Worm (Caenorhabditis elegans) whole organism, L4 larva: Measurements from ENCODE around the gene ppgn-1.

Source experiments
- F37D6.2 ChIP-seq: sonication (generic microtip); optimal IDR thresholded peaks from 2 replicates; lab custom pipeline; 2016; ENCODE audit warnings: mild to moderate bottlenecking, missing genetic modification characterization, missing compliant biosample characterization
- R02D3.7 ChIP-seq: fragments of 150-350 bp; sonication (generic microtip); optimal IDR thresholded peaks from 3 replicates; lab custom pipeline; 2014; ENCODE audit warnings: missing biosample characterization, missing genetic modification characterization
- T20F7.1 ChIP-seq: fragments of 200-800 bp; sonication (Bioruptor generic); optimal IDR thresholded peaks from 2 replicates; lab custom pipeline; 2018; ENCODE audit warnings: mild to moderate bottlenecking, missing genetic modification characterization, missing compliant biosample characterization
- Y105C5A.15 ChIP-seq: fragments of 200-800 bp; sonication (Bioruptor generic); IDR thresholded peaks from 2 replicates; pipeline ENCODE4 v1.3.6; 2022; ENCODE audit warnings: missing genetic modification characterization, missing compliant biosample characterization
- Y5F2A.4 ChIP-seq: fragments of 200-800 bp; sonication (Bioruptor generic); optimal IDR thresholded peaks from 2 replicates; lab custom pipeline; 2018; ENCODE audit warnings: mild to moderate bottlenecking, missing genetic modification characterization, missing compliant biosample characterization
- Y75B8A.6 ChIP-seq: fragments of 200-800 bp; sonication (Bioruptor generic); IDR thresholded peaks from 2 replicates; pipeline ENCODE4 v1.3.6; 2022; ENCODE audit warnings: missing genetic modification reagents, missing genetic modification characterization, missing compliant biosample characterization
- ZK337.2 ChIP-seq: fragments of 200-800 bp; sonication (Bioruptor generic); IDR thresholded peaks from 2 replicates; pipeline ENCODE4 v1.3.6; 2022; ENCODE audit warnings: missing genetic modification reagents, missing genetic modification characterization, missing compliant biosample characterization
- ama-1 ChIP-seq: fragments of 150-350 bp; optimal IDR thresholded peaks from 2 replicates; lab custom pipeline; 2014; ENCODE audit warnings: inconsistent platforms, mixed read lengths
- ceh-20 ChIP-seq: fragments of 200-800 bp; sonication (Bioruptor generic); IDR thresholded peaks from 2 replicates; pipeline ENCODE4 v1.3.6; 2022; ENCODE audit warnings: missing genetic modification reagents, missing genetic modification characterization, missing compliant biosample characterization
- ceh-44 ChIP-seq: fragments of 200-800 bp; sonication (Bioruptor generic); IDR thresholded peaks from 2 replicates; pipeline ENCODE4 v1.3.6; 2022; ENCODE audit warnings: missing genetic modification reagents, missing genetic modification characterization, missing compliant biosample characterization
- ceh-62 ChIP-seq: sonication (generic microtip); optimal IDR thresholded peaks from 2 replicates; lab custom pipeline; 2017; ENCODE audit warnings: missing biosample characterization, missing genetic modification characterization
- cey-2 ChIP-seq: sonication (generic microtip); optimal IDR thresholded peaks from 3 replicates; lab custom pipeline; 2017; ENCODE audit warnings: missing genetic modification characterization, mild to moderate bottlenecking, missing compliant biosample characterization, antibody characterized with exemption, borderline replicate concordance; ENCODE audit not compliant: insufficient read depth
- daf-19 ChIP-seq: fragments of 200-800 bp; sonication (Bioruptor generic); conservative IDR thresholded peaks from 2 replicates; pipeline ENCODE4 v1.3.6; 2022; ENCODE audit warnings: missing genetic modification characterization, missing compliant biosample characterization
- dmd-6 ChIP-seq: fragments of 200-800 bp; sonication (Bioruptor generic); IDR thresholded peaks from 2 replicates; pipeline ENCODE4 v1.3.6; 2022; ENCODE audit warnings: missing genetic modification reagents, missing genetic modification characterization, missing compliant biosample characterization
- duxl-1 ChIP-seq: sonication (generic microtip); optimal IDR thresholded peaks from 2 replicates; lab custom pipeline; 2016; ENCODE audit warnings: mild to moderate bottlenecking, missing genetic modification characterization, moderate library complexity, missing compliant biosample characterization; ENCODE audit not compliant: poor library complexity
- dve-1 ChIP-seq: sonication (generic microtip); optimal IDR thresholded peaks from 2 replicates; lab custom pipeline; 2017; ENCODE audit warnings: antibody characterized with exemption, mild to moderate bottlenecking, missing genetic modification characterization, missing compliant biosample characterization; ENCODE audit not compliant: insufficient read depth
- egl-27 ChIP-seq: sonication (generic microtip); optimal IDR thresholded peaks from 3 replicates; lab custom pipeline; 2017; ENCODE audit warnings: missing biosample characterization, missing genetic modification reagents, missing genetic modification characterization
- hlh-11 ChIP-seq: fragments of 200-800 bp; sonication (Bioruptor generic); optimal IDR thresholded peaks from 2 replicates; lab custom pipeline; 2018; ENCODE audit warnings: mild to moderate bottlenecking, missing genetic modification characterization, missing compliant biosample characterization
- lin-1 ChIP-seq: fragments of 200-800 bp; sonication (Bioruptor generic); IDR thresholded peaks from 2 replicates; pipeline ENCODE4 v1.3.6; 2022; ENCODE audit warnings: missing genetic modification reagents, missing genetic modification characterization, missing compliant biosample characterization
- lin-15B ChIP-seq: fragments of 150-350 bp; sonication (generic microtip); optimal IDR thresholded peaks from 3 replicates; lab custom pipeline; 2014; ENCODE audit warnings: missing biosample characterization, missing genetic modification characterization
- mdt-29 ChIP-seq: fragments of 200-800 bp; sonication (Bioruptor generic); IDR thresholded peaks from 2 replicates; pipeline ENCODE4 v1.3.6; 2022; ENCODE audit warnings: missing genetic modification reagents, missing genetic modification characterization, missing compliant biosample characterization
- mep-1 ChIP-seq: fragments of 150-350 bp; sonication (generic microtip); optimal IDR thresholded peaks from 3 replicates; lab custom pipeline; 2014; ENCODE audit warnings: missing biosample characterization, missing genetic modification characterization
- mxl-2 ChIP-seq: fragments of 200-800 bp; sonication (Bioruptor generic); conservative IDR thresholded peaks from 2 replicates; pipeline ENCODE4 v1.3.6; 2022; ENCODE audit warnings: missing genetic modification reagents, missing genetic modification characterization, missing compliant biosample characterization
- nhr-111 ChIP-seq: fragments of 200-800 bp; sonication (Bioruptor generic); optimal IDR thresholded peaks from 2 replicates; lab custom pipeline; 2018; ENCODE audit warnings: mild to moderate bottlenecking, missing genetic modification characterization, missing compliant biosample characterization
- nhr-25 ChIP-seq: sonication (generic microtip); optimal IDR thresholded peaks from 2 replicates; lab custom pipeline; 2017; ENCODE audit warnings: missing genetic modification characterization, mild to moderate bottlenecking, missing compliant biosample characterization, antibody characterized with exemption, moderate library complexity, borderline replicate concordance; ENCODE audit not compliant: insufficient read depth
- nhr-48 ChIP-seq: sonication (generic microtip); optimal IDR thresholded peaks from 2 replicates; lab custom pipeline; 2016; ENCODE audit warnings: mild to moderate bottlenecking, missing genetic modification characterization, missing compliant biosample characterization
- nhr-6 ChIP-seq: fragments of 150-350 bp; optimal IDR thresholded peaks from 2 replicates; lab custom pipeline; 2014; ENCODE audit warnings: missing biosample characterization, missing genetic modification characterization
- pha-4 ChIP-seq, 2 experiments: fragments of 150-350 bp in 1 of 2; fragments of 200-800 bp in 1 of 2; sonication (Bioruptor generic) in 1 of 2; IDR thresholded peaks in 1 of 2; optimal IDR thresholded peaks in 1 of 2; 2 replicates each; pipeline versions ENCODE4 v1.3.6 to Lab custom; 2014 to 2022; ENCODE audit warnings: missing genetic modification characterization in 2 of 2, missing genetic modification reagents in 2 of 2, missing biosample characterization in 1 of 2, missing compliant biosample characterization in 1 of 2
- php-3 ChIP-seq: fragments of 200-800 bp; sonication (Bioruptor generic); IDR thresholded peaks from 2 replicates; pipeline ENCODE4 v1.3.6; 2022; ENCODE audit warnings: missing genetic modification reagents, missing genetic modification characterization, missing compliant biosample characterization
- rbr-2 ChIP-seq: sonication (generic microtip); optimal IDR thresholded peaks from 2 replicates; lab custom pipeline; 2016; ENCODE audit warnings: missing genotype, missing genetic modification characterization, missing compliant biosample characterization
- set-16 ChIP-seq: fragments of 200-800 bp; sonication (Bioruptor generic); IDR thresholded peaks from 2 replicates; pipeline ENCODE4 v1.3.6; 2022; ENCODE audit warnings: missing genetic modification reagents, missing genetic modification characterization, missing compliant biosample characterization
- snpc-1.2 ChIP-seq: fragments of 200-800 bp; sonication (Bioruptor generic); IDR thresholded peaks from 2 replicates; pipeline ENCODE4 v1.3.6; 2022; ENCODE audit warnings: missing genetic modification reagents, missing genetic modification characterization, missing compliant biosample characterization
- tag-97 ChIP-seq: fragments of 200-800 bp; sonication (Bioruptor generic); IDR thresholded peaks from 2 replicates; pipeline ENCODE4 v1.3.6; 2022; ENCODE audit warnings: missing genetic modification characterization, missing compliant biosample characterization
- zfp-2 ChIP-seq: sonication (generic microtip); optimal IDR thresholded peaks from 2 replicates; lab custom pipeline; 2016; ENCODE audit warnings: mild to moderate bottlenecking, missing genetic modification characterization, missing compliant biosample characterization
- zip-11 ChIP-seq: fragments of 200-800 bp; sonication (Bioruptor generic); IDR thresholded peaks from 2 replicates; pipeline ENCODE4 v1.3.6; 2022; ENCODE audit warnings: missing genetic modification characterization, missing compliant biosample characterization
- ztf-11 ChIP-seq: fragments of 150-350 bp; optimal IDR thresholded peaks from 2 replicates; lab custom pipeline; 2014; ENCODE audit warnings: missing biosample characterization, missing genetic modification characterization

The ppgn-1 gene

DNA sequence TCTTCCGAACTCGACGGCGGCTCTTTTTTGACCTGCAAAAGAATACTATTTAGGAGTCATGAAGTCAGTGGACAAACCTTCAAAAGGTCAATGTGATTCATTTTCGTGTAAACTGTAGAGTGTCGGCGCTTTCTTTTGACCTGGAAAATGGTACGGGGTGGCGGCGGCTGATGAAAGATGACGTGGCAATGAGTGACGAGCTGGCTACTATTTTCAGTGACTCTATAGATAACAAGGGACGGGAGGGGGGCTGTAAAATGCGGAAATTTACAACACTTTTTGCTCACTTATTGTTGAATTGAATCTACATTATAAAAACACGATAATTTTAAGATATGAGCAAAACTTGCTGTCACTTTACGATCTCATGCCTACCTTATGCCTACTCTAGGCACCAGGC lies 48.5 kb downstream of the ppgn-1 start, which contains the start of gene lin-1:
TSS of gene lin-1 (minus strand) at position 101 of the 400 bp plus-strand sequence.
- TF ChIP-seq snpc-1.2 (GFP tag; lab: Robert Waterston, UW), result no peak
- TF ChIP-seq ZK337.2 (GFP tag; lab: Robert Waterston, UW), result no peak
- TF ChIP-seq R02D3.7 (tag; lab: Kevin White, UChicago), result no peak
- no peak for TF ChIP-seq ceh-20 (GFP tag; lab: Robert Waterston, UW)
- no peak for TF ChIP-seq nhr-48 (tag; lab: Kevin White, UChicago)
- TF ChIP-seq lin-1 (GFP tag; lab: Robert Waterston, UW), result no peak
- TF ChIP-seq mxl-2 (GFP tag; lab: Robert Waterston, UW), result no peak
- TF ChIP-seq php-3 (GFP tag; lab: Robert Waterston, UW), result no peak
- TF ChIP-seq rbr-2 (tag; lab: Kevin White, UChicago), result no peak
- no peak for TF ChIP-seq ztf-11 (tag; lab: Kevin White, UChicago)
- TF ChIP-seq daf-19 (GFP tag; lab: Robert Waterston, UW), result no peak
- TF ChIP-seq tag-97 (GFP tag; lab: Robert Waterston, UW), result no peak
- TF ChIP-seq duxl-1 (tag; lab: Kevin White, UChicago), result no peak
- TF ChIP-seq T20F7.1 (GFP tag; lab: Kevin White, UChicago), result no peak
- TF ChIP-seq dmd-6 (GFP tag; lab: Robert Waterston, UW), result no peak
- TF ChIP-seq Y5F2A.4, result no peak
- no peak for TF ChIP-seq ceh-62 (tag; lab: Kevin White, UChicago)
- no peak for TF ChIP-seq ama-1
- no peak for TF ChIP-seq pha-4 (GFP tag; IDR thresholded peaks at IDR 0.05; lab: Robert Waterston, UW)
- TF ChIP-seq pha-4 (tag; optimal IDR thresholded peaks at IDR 0.05; lab: Kevin White, UChicago), result no peak

DNA sequence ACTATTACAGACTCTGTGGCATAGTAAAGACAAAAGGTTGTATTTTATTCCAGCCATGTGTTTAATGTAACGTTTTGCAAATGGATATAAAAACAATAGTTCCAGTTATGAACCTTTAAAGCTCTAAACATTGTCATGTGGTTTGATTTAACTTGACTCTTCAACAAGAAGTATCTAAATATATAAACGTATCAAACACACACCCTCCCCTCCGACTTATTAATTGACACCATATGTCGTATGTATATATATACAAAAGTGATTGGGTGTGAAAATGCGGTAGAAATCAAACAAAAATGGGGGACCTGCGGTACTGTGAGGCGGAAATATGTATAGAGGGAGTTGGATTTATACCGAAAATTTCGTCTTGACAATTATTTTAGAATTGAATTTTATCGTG lies 50.3 kb downstream of the ppgn-1 start:
- TF ChIP-seq ceh-62 (tag; lab: Kevin White, UChicago), result no peak
- no peak for TF ChIP-seq F37D6.2
- TF ChIP-seq nhr-111, result no peak
- no peak for TF ChIP-seq ama-1
- TF ChIP-seq snpc-1.2 (GFP tag; lab: Robert Waterston, UW), result no peak
- TF ChIP-seq lin-15B (tag; lab: Kevin White, UChicago), result no peak
- TF ChIP-seq R02D3.7 (tag; lab: Kevin White, UChicago), result no peak
- no peak for TF ChIP-seq zip-11 (GFP tag; lab: Robert Waterston, UW)
- no peak for TF ChIP-seq daf-19 (GFP tag; lab: Robert Waterston, UW)
- TF ChIP-seq egl-27 (tag; lab: Kevin White, UChicago), result no peak
- no peak for TF ChIP-seq Y105C5A.15 (GFP tag; lab: Robert Waterston, UW)
- TF ChIP-seq mep-1, result no peak
- no peak for TF ChIP-seq ceh-44 (GFP tag; lab: Robert Waterston, UW)
- TF ChIP-seq duxl-1 (tag; lab: Kevin White, UChicago), result no peak

- TF ChIP-seq set-16 (GFP tag; lab: Robert Waterston, UW), result no peak
- TF ChIP-seq tag-97 (GFP tag; lab: Robert Waterston, UW), result no peak
- TF ChIP-seq cey-2, result no peak
- no peak for TF ChIP-seq rbr-2 (tag; lab: Kevin White, UChicago)
- TF ChIP-seq daf-19 (GFP tag; lab: Robert Waterston, UW), result no peak
- TF ChIP-seq T20F7.1 (GFP tag; lab: Kevin White, UChicago), result no peak
- no peak for TF ChIP-seq nhr-25
- TF ChIP-seq zfp-2 (tag; lab: Kevin White, UChicago), result no peak
- TF ChIP-seq hlh-11 (tag; lab: Kevin White, UChicago), result no peak
- TF ChIP-seq ceh-44 (GFP tag; lab: Robert Waterston, UW), result no peak
- TF ChIP-seq mdt-29, result no peak
- TF ChIP-seq nhr-6 (tag; lab: Kevin White, UChicago), result no peak
- TF ChIP-seq Y75B8A.6 (GFP tag; lab: Robert Waterston, UW), result no peak
- TF ChIP-seq dve-1 (tag; lab: Kevin White, UChicago), result no peak
These were observed 52.1 kb downstream of the ppgn-1 start for ce11 chrIV:2296639-2297038.
